Fruit fly (Drosophila melanogaster) whole organism, embryonic: Measurements from ENCODE around the gene CG2794.

Source experiments
- Adf1 ChIP-seq: fragments of 200-800 bp; sonication (Bioruptor generic); IDR thresholded peaks from 2 replicates; pipeline ENCODE4 v1.3.6; 2022; ENCODE audit warnings: missing biosample characterization, missing genetic modification characterization
- Atf3 ChIP-seq: fragments of 200-800 bp; sonication (Bioruptor generic); optimal IDR thresholded peaks from 3 replicates; lab custom pipeline; 2016; ENCODE audit warnings: missing biosample characterization, missing genetic modification characterization
- Bdp1 ChIP-seq: fragments of 200-800 bp; sonication (Bioruptor generic); optimal IDR thresholded peaks from 3 replicates; lab custom pipeline; 2016; ENCODE audit warnings: missing biosample characterization, missing genetic modification characterization
- BtbVII ChIP-seq: fragments of 200-800 bp; sonication (Bioruptor generic); optimal IDR thresholded peaks from 3 replicates; lab custom pipeline; 2017; ENCODE audit warnings: missing biosample characterization, mild to moderate bottlenecking, missing genetic modification characterization
- C15 ChIP-seq: fragments of 200-800 bp; sonication (Bioruptor generic); IDR thresholded peaks from 3 replicates; pipeline ENCODE4 v1.3.6; 2022; ENCODE audit warnings: missing biosample characterization, missing genetic modification characterization
- CG11093 ChIP-seq: fragments of 200-800 bp; sonication (Bioruptor generic); IDR thresholded peaks from 3 replicates; pipeline ENCODE4 v1.3.6; 2022; ENCODE audit warnings: missing biosample characterization, missing genetic modification characterization
- CG12391 ChIP-seq: fragments of 200-800 bp; sonication (Bioruptor generic); optimal IDR thresholded peaks from 3 replicates; lab custom pipeline; 2018; ENCODE audit warnings: missing biosample characterization, mild to moderate bottlenecking, missing genetic modification characterization, moderate library complexity
- CG12744 ChIP-seq: fragments of 200-800 bp; sonication (Bioruptor generic); optimal IDR thresholded peaks from 2 replicates; lab custom pipeline; 2016; ENCODE audit warnings: missing biosample characterization, missing genetic modification characterization
- CG13123 ChIP-seq: fragments of 200-800 bp; sonication (Bioruptor generic); optimal IDR thresholded peaks from 2 replicates; lab custom pipeline; 2016; ENCODE audit warnings: missing biosample characterization, missing genetic modification characterization
- CG13424 ChIP-seq: fragments of 200-800 bp; sonication (Bioruptor generic); optimal IDR thresholded peaks from 2 replicates; lab custom pipeline; 2019; ENCODE audit warnings: missing biosample characterization, mild to moderate bottlenecking, missing genetic modification characterization, moderate library complexity
- CG14441 ChIP-seq: fragments of 200-800 bp; sonication (Bioruptor generic); IDR thresholded peaks from 2 replicates; pipeline ENCODE4 v1.3.6; 2022; ENCODE audit warnings: missing biosample characterization, missing genetic modification characterization
- CG15269 ChIP-seq: fragments of 200-800 bp; sonication (Bioruptor generic); optimal IDR thresholded peaks from 2 replicates; lab custom pipeline; 2018; ENCODE audit warnings: missing biosample characterization, mild to moderate bottlenecking, missing genetic modification characterization, moderate library complexity
- CG17829 ChIP-seq: fragments of 200-800 bp; optimal IDR thresholded peaks from 2 replicates; lab custom pipeline; 2019; ENCODE audit warnings: missing biosample characterization, mild to moderate bottlenecking, missing genetic modification characterization, moderate library complexity
- CG2129 ChIP-seq: fragments of 200-800 bp; sonication (Bioruptor generic); IDR thresholded peaks from 2 replicates; pipeline ENCODE4 v1.3.6; 2022; ENCODE audit warnings: missing biosample characterization, missing genetic modification characterization; ENCODE audit not compliant: partially characterized antibody
- CG2678 ChIP-seq: fragments of 200-800 bp; sonication (Bioruptor generic); optimal IDR thresholded peaks from 3 replicates; lab custom pipeline; 2019; ENCODE audit warnings: missing biosample characterization, mild to moderate bottlenecking, missing genetic modification characterization, moderate library complexity
- CG32772 ChIP-seq: fragments of 200-800 bp; sonication (Bioruptor generic); IDR thresholded peaks from 2 replicates; pipeline ENCODE4 v1.3.6; 2022; ENCODE audit warnings: missing biosample characterization, missing genetic modification characterization
- CG34224 ChIP-seq: fragments of 200-800 bp; sonication (Bioruptor generic); IDR thresholded peaks from 3 replicates; pipeline ENCODE4 v1.3.6; 2022; ENCODE audit warnings: missing biosample characterization, missing genetic modification characterization; ENCODE audit not compliant: partially characterized antibody
- CG4854 ChIP-seq: fragments of 200-800 bp; sonication (Bioruptor generic); optimal IDR thresholded peaks from 2 replicates; lab custom pipeline; 2016; ENCODE audit warnings: missing biosample characterization, missing genetic modification characterization, inconsistent platforms
- CG7556 ChIP-seq: fragments of 200-800 bp; sonication (Bioruptor generic); optimal IDR thresholded peaks from 2 replicates; lab custom pipeline; 2017; ENCODE audit warnings: missing biosample characterization, mild to moderate bottlenecking, missing genetic modification characterization
- CG7928 ChIP-seq: fragments of 200-800 bp; sonication (Bioruptor generic); optimal IDR thresholded peaks from 2 replicates; lab custom pipeline; 2017; ENCODE audit warnings: missing biosample characterization, mild to moderate bottlenecking, missing genetic modification characterization
- CG8924 ChIP-seq: fragments of 200-800 bp; optimal IDR thresholded peaks from 3 replicates; lab custom pipeline; 2019; ENCODE audit warnings: missing biosample characterization, mild to moderate bottlenecking, missing genetic modification characterization, moderate library complexity
- CG9437 ChIP-seq: fragments of 200-800 bp; sonication (Bioruptor generic); optimal IDR thresholded peaks from 2 replicates; lab custom pipeline; 2018; ENCODE audit warnings: missing biosample characterization, mild to moderate bottlenecking, missing genetic modification characterization
- CG9797 ChIP-seq: fragments of 200-800 bp; sonication (Bioruptor generic); optimal IDR thresholded peaks from 3 replicates; lab custom pipeline; 2018; ENCODE audit warnings: missing biosample characterization, mild to moderate bottlenecking, missing genetic modification characterization
- Lpt ChIP-seq: fragments of >200 bp; optimal IDR thresholded peaks from 2 replicates; lab custom pipeline; 2018; ENCODE audit warnings: missing biosample characterization, missing genetic modification characterization
- Myb ChIP-seq: fragments of 200-800 bp; sonication (Bioruptor generic); optimal IDR thresholded peaks from 2 replicates; lab custom pipeline; 2016; ENCODE audit warnings: missing biosample characterization, missing genetic modification characterization
- Nf-YC ChIP-seq: fragments of 200-800 bp; optimal IDR thresholded peaks from 3 replicates; lab custom pipeline; 2019; ENCODE audit warnings: missing biosample characterization, mild to moderate bottlenecking, missing genetic modification characterization, moderate library complexity
- Ravus ChIP-seq: fragments of 200-800 bp; sonication (Bioruptor generic); IDR thresholded peaks from 2 replicates; pipeline ENCODE4 v1.3.6; 2022; ENCODE audit warnings: missing biosample characterization, missing genetic modification characterization
- Rfx ChIP-seq: fragments of 200-800 bp; sonication (Bioruptor generic); IDR thresholded peaks from 2 replicates; pipeline ENCODE4 v1.3.6; 2022; ENCODE audit warnings: missing biosample characterization, missing genetic modification characterization
- Six4 ChIP-seq: fragments of 200-800 bp; sonication (Bioruptor generic); optimal IDR thresholded peaks from 2 replicates; lab custom pipeline; 2016; ENCODE audit warnings: missing biosample characterization, missing genetic modification characterization
- ab ChIP-seq: fragments of 200-800 bp; sonication (Bioruptor generic); optimal IDR thresholded peaks from 2 replicates; lab custom pipeline; 2016; ENCODE audit warnings: missing biosample characterization, missing genetic modification characterization
- cato ChIP-seq: fragments of 200-800 bp; sonication (Bioruptor generic); optimal IDR thresholded peaks from 2 replicates; lab custom pipeline; 2016; ENCODE audit warnings: missing biosample characterization, missing genetic modification characterization, borderline replicate concordance
- ci ChIP-seq: fragments of 200-800 bp; sonication (Bioruptor generic); IDR thresholded peaks from 3 replicates; pipeline ENCODE4 v1.3.6; 2022; ENCODE audit warnings: missing biosample characterization, missing genetic modification characterization
- dati ChIP-seq: fragments of 200-800 bp; sonication (Bioruptor generic); IDR thresholded peaks from 2 replicates; pipeline ENCODE4 v1.3.6; 2022; ENCODE audit warnings: missing biosample characterization, missing genetic modification characterization
- dmrt11E ChIP-seq: fragments of 200-800 bp; sonication (Bioruptor generic); optimal IDR thresholded peaks from 3 replicates; lab custom pipeline; 2018; ENCODE audit warnings: missing biosample characterization, mild to moderate bottlenecking, missing genetic modification characterization, moderate library complexity
- fd96Cb ChIP-seq: fragments of 200-800 bp; sonication (Bioruptor generic); optimal IDR thresholded peaks from 2 replicates; lab custom pipeline; 2018; ENCODE audit warnings: missing biosample characterization, mild to moderate bottlenecking, missing genetic modification characterization, moderate library complexity
- ftz-f1 ChIP-seq: fragments of 200-800 bp; sonication (Bioruptor generic); optimal IDR thresholded peaks from 2 replicates; lab custom pipeline; 2016; ENCODE audit warnings: missing biosample characterization, missing genetic modification characterization
- hb ChIP-seq: fragments of 200-800 bp; sonication (Bioruptor generic); IDR thresholded peaks from 3 replicates; pipeline ENCODE4 v1.3.6; 2022; ENCODE audit warnings: missing biosample characterization, missing genetic modification characterization; ENCODE audit not compliant: partially characterized antibody
- kni ChIP-seq: fragments of 200-800 bp; sonication (Bioruptor generic); optimal IDR thresholded peaks from 3 replicates; lab custom pipeline; 2017; ENCODE audit warnings: mild to moderate bottlenecking, missing biosample characterization, missing genetic modification reagents, missing genetic modification characterization
- lilli ChIP-seq: fragments of 200-800 bp; sonication (Bioruptor generic); optimal IDR thresholded peaks from 3 replicates; lab custom pipeline; 2016; ENCODE audit warnings: missing biosample characterization, missing genetic modification characterization
- nom ChIP-seq: fragments of 200-800 bp; sonication (Bioruptor generic); optimal IDR thresholded peaks from 2 replicates; lab custom pipeline; 2017; ENCODE audit warnings: missing biosample characterization, missing genetic modification characterization, mild to moderate bottlenecking, moderate library complexity, missing genetic modification reagents
- pfk ChIP-seq: fragments of 200-800 bp; sonication (Bioruptor generic); optimal IDR thresholded peaks from 2 replicates; lab custom pipeline; 2018; ENCODE audit warnings: missing biosample characterization, mild to moderate bottlenecking, missing genetic modification characterization, moderate library complexity
- ro ChIP-seq: fragments of 200-800 bp; sonication (Bioruptor generic); IDR thresholded peaks from 2 replicates; pipeline ENCODE4 v1.3.6; 2022; ENCODE audit warnings: missing biosample characterization, missing genetic modification characterization
- salm ChIP-seq: fragments of 200-800 bp; sonication (Bioruptor generic); optimal IDR thresholded peaks from 2 replicates; lab custom pipeline; 2018; ENCODE audit warnings: missing biosample characterization, mild to moderate bottlenecking, missing genetic modification characterization
- sim ChIP-seq: fragments of 200-800 bp; sonication (Bioruptor generic); IDR thresholded peaks from 2 replicates; pipeline ENCODE4 v1.3.6; 2022; ENCODE audit warnings: missing biosample characterization, missing genetic modification characterization
- sna ChIP-seq: fragments of 200-800 bp; sonication (Bioruptor generic); IDR thresholded peaks from 2 replicates; pipeline ENCODE4 v1.3.6; 2022; ENCODE audit warnings: missing biosample characterization, missing genetic modification characterization; ENCODE audit not compliant: partially characterized antibody
- so ChIP-seq: fragments of 200-800 bp; sonication (Bioruptor generic); IDR thresholded peaks from 3 replicates; pipeline ENCODE4 v1.3.6; 2022; ENCODE audit warnings: missing biosample characterization, missing genetic modification characterization
- tio ChIP-seq: fragments of 200-800 bp; sonication (Bioruptor generic); optimal IDR thresholded peaks from 2 replicates; lab custom pipeline; 2017; ENCODE audit warnings: missing biosample characterization, missing genetic modification characterization, inconsistent platforms
- ttk ChIP-seq: fragments of 200-800 bp; sonication (Bioruptor generic); IDR thresholded peaks from 2 replicates; pipeline ENCODE4 v2.1.2; 2022; ENCODE audit warnings: missing biosample characterization, missing genetic modification characterization
- yki ChIP-seq: fragments of >200 bp; optimal IDR thresholded peaks from 3 replicates; lab custom pipeline; 2018
- z ChIP-seq: fragments of 200-800 bp; sonication (Bioruptor generic); IDR thresholded peaks from 3 replicates; pipeline ENCODE4 v1.3.6; 2022; ENCODE audit warnings: missing biosample characterization, missing genetic modification characterization

Gene CG2794

DNA sequence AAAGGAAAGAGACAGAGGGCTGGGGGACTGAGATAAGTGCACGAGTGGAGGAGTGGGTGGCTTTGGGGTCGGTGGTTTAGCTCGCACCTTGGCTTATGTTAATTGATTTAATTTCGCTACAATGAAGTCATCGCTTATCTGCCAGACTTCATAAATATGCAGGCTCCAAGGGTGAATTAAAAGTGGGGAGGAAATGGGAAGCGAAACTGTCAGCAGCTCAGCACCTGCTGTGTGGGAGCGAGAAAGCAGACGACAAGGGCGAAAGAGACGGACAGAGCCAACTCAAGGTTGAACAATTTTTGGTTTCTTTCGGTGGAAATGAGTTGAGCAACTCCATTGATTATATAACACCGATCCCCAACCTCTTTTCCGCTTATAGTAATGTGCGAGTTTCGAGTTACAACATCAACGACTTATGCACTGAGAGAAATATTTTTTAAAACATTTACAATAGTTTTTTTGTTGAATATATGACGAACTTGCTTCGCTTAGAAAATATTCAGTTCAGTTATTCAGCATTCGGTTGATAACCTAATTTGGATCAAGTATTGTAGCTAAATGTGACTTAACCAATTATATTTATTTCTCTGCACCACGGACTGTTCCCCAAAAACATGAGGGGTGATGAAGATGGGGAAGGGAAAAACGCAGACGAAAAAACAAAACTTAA is 43.5 kb upstream of the CG2794 start (continued):
- TF ChIP-seq CG12744 (GFP tag; lab: Kevin White, UChicago) (peak; percentile 81), tio (GFP tag; lab: Kevin White, UChicago) (peak; percentile 80), Ravus (GFP tag; lab: Robert Waterston, UW) (peak; percentile 43), Nf-YC (tag; lab: Kevin White, UChicago) (no peak), dati (GFP tag; lab: Robert Waterston, UW) (peak; percentile 56; the same call in 1 of the 2 replicates), CG32772 (GFP tag; lab: Robert Waterston, UW) (peak; percentile 73), Six4 (GFP tag; lab: Kevin White, UChicago) (peak; percentile 87), CG13424 (tag; lab: Kevin White, UChicago) (peak; percentile 90), yki (no peak), ci (GFP tag; lab: Robert Waterston, UW) (peak; percentile 94), CG12391 (peak; percentile 93), CG15269 (tag; lab: Kevin White, UChicago) (peak; percentile 88), CG7556 (peak; percentile 87), lilli (GFP tag; lab: Kevin White, UChicago) (peak; percentile 86), CG17829 (peak; percentile 83), CG13123 (GFP tag; lab: Kevin White, UChicago) (peak; percentile 55), z (GFP tag; lab: Robert Waterston, UW) (peak; percentile 48; the same call in 1 of the 3 replicates), Adf1 (0 out of 2 replicates have a peak, but pooled peaks have one; percentile 10), CG14441 (GFP tag; lab: Robert Waterston, UW) (peak; percentile 87), nom (GFP tag; lab: Kevin White, UChicago) (no peak), fd96Cb (peak; percentile 89), CG8924 (tag; lab: Kevin White, UChicago) (peak; percentile 92), ab (GFP tag; lab: Kevin White, UChicago) (no peak), Rfx (GFP tag; lab: Robert Waterston, UW) (peak; percentile 71), ftz-f1 (GFP tag; lab: Kevin White, UChicago) (no peak), cato (GFP tag; lab: Kevin White, UChicago) (peak; percentile 75), CG11093 (GFP tag; lab: Robert Waterston, UW) (peak; percentile 70; the same call in 2 of the 3 replicates), Atf3 (GFP tag; lab: Kevin White, UChicago) (peak; percentile 82), Myb (peak; percentile 63), ro (peak; percentile 78; the same call in 1 of the 2 replicates), CG9437 (GFP tag; lab: Kevin White, UChicago) (peak; percentile 66), Lpt (GFP tag; lab: Kevin White, UChicago) (no peak), hb (no peak), CG34224 (GFP tag; lab: Robert Waterston, UW) (no peak), salm (tag; lab: Kevin White, UChicago) (peak; percentile 83), C15 (GFP tag; lab: Robert Waterston, UW) (no peak), sna (GFP tag; lab: Robert Waterston, UW) (no peak), sim (GFP tag; lab: Robert Waterston, UW) (peak; percentile 76; the same call in 1 of the 2 replicates), dmrt11E (peak; percentile 96), ttk (GFP tag; lab: Robert Waterston, UW) (peak; percentile 90), BtbVII (GFP tag; lab: Kevin White, UChicago) (peak; percentile 54), Bdp1 (GFP tag; lab: Kevin White, UChicago) (peak; percentile 17), CG9797 (GFP tag; lab: Kevin White, UChicago) (no peak), pfk (GFP tag; lab: Kevin White, UChicago) (no peak), CG7928 (no peak), CG4854 (GFP tag; lab: Kevin White, UChicago) (peak; percentile 79), CG2678 (tag; lab: Kevin White, UChicago) (peak; percentile 85), kni (GFP tag; lab: Kevin White, UChicago) (no peak), CG2129 (GFP tag; lab: Robert Waterston, UW) (no peak), so (GFP tag; lab: Robert Waterston, UW) (peak; percentile 88)
